Worm (Caenorhabditis elegans) whole organism, L4 larva: ENCODE results near the gene col-183.

Source experiments
- Y75B8A.6 ChIP-seq: fragments of 200-800 bp; sonication (Bioruptor generic); IDR thresholded peaks from 2 replicates; pipeline ENCODE4 v1.3.6; 2022; ENCODE audit warnings: missing genetic modification reagents, missing genetic modification characterization, missing compliant biosample characterization
- ctbp-1 ChIP-seq: fragments of 200-800 bp; sonication (Bioruptor generic); IDR thresholded peaks from 2 replicates; pipeline ENCODE4 v1.3.6; 2022; ENCODE audit warnings: missing genetic modification reagents, missing genetic modification characterization, missing compliant biosample characterization
- lin-15B ChIP-seq: fragments of 150-350 bp; sonication (generic microtip); optimal IDR thresholded peaks from 3 replicates; lab custom pipeline; 2014; ENCODE audit warnings: missing biosample characterization, missing genetic modification characterization
- lsy-2 ChIP-seq, 2 experiments: fragments of 150-350 bp in 1 of 2; sonication (generic microtip) in 1 of 2; optimal IDR thresholded peaks; 2 replicates each; lab custom pipeline; 2014 to 2017; ENCODE audit warnings: missing biosample characterization in 2 of 2, missing genetic modification characterization in 2 of 2
- pqm-1 ChIP-seq: sonication (generic microtip); optimal IDR thresholded peaks from 2 replicates; lab custom pipeline; 2017; ENCODE audit warnings: missing biosample characterization, missing genetic modification characterization
- unc-62 ChIP-seq, 3 experiments: fragments of 150-350 bp in 1 of 3; sonication (generic microtip); optimal IDR thresholded peaks in 2 of 3; peaks in 1 of 3; 1 replicate in 1 of 3; 2 replicates in 2 of 3; lab custom pipeline; 2014 to 2017; ENCODE audit warnings: missing biosample characterization in 3 of 3, missing genetic modification characterization in 3 of 3, missing genetic modification reagents in 3 of 3, missing genotype in 1 of 3

ce11 chrX:13435116-13435515 is 32.4 kb downstream of the col-183 start:
- TF ChIP-seq Y75B8A.6 (GFP tag; lab: Robert Waterston, UW) (no peak), unc-62 (GFP tag; optimal IDR thresholded peaks at IDR 0.05 in 1 of 2; lab: Kevin White, UChicago) (no peak), unc-62 (tag; optimal IDR thresholded peaks at IDR 0.05; lab: Kevin White, UChicago) (no peak), ctbp-1 (GFP tag; lab: Robert Waterston, UW) (no peak), lin-15B (no peak), pqm-1 (tag; lab: Kevin White, UChicago) (no peak), lsy-2 (tag; optimal IDR thresholded peaks at IDR 0.05; lab: Kevin White, UChicago) (no peak)
